Worm (Caenorhabditis elegans) whole organism, L3 larva: ENCODE results near the gene gna-1.

Experiments
- R02D3.7 ChIP-seq: fragments of 150-350 bp; optimal IDR thresholded peaks from 2 replicates; lab custom pipeline; 2014; ENCODE audit warnings: missing biosample characterization, missing genetic modification characterization
- ZK546.5 ChIP-seq: sonication (generic microtip); optimal IDR thresholded peaks from 2 replicates; lab custom pipeline; 2017; ENCODE audit warnings: missing biosample characterization, missing genetic modification characterization
- aly-2 ChIP-seq: fragments of 150-350 bp; optimal IDR thresholded peaks from 2 replicates; lab custom pipeline; 2014; ENCODE audit warnings: missing biosample characterization, missing genetic modification characterization
- ama-1 ChIP-seq: fragments of 150-350 bp; optimal IDR thresholded peaks from 2 replicates; lab custom pipeline; 2018
- ceh-16 ChIP-seq: sonication (generic microtip); optimal IDR thresholded peaks from 2 replicates; lab custom pipeline; 2017; ENCODE audit warnings: missing biosample characterization, missing genetic modification characterization
- ceh-28 ChIP-seq: fragments of 150-350 bp; optimal IDR thresholded peaks from 2 replicates; lab custom pipeline; 2014; ENCODE audit warnings: missing biosample characterization, missing genetic modification reagents, missing genetic modification characterization
- ceh-82 ChIP-seq: fragments of 150-350 bp; optimal IDR thresholded peaks from 2 replicates; lab custom pipeline; 2014; ENCODE audit warnings: missing biosample characterization, missing genetic modification characterization
- ceh-9 ChIP-seq: sonication (generic microtip); optimal IDR thresholded peaks from 2 replicates; lab custom pipeline; 2018; ENCODE audit warnings: missing biosample characterization, missing genetic modification characterization
- daf-12 ChIP-seq: fragments of 150-350 bp; optimal IDR thresholded peaks from 2 replicates; lab custom pipeline; 2014; ENCODE audit warnings: missing biosample characterization, missing genetic modification reagents, missing genetic modification characterization
- egl-27 ChIP-seq: sonication (generic microtip); optimal IDR thresholded peaks from 4 replicates; lab custom pipeline; 2017; ENCODE audit warnings: missing biosample characterization, missing genetic modification reagents, missing genetic modification characterization
- egl-5 ChIP-seq: fragments of 150-350 bp; optimal IDR thresholded peaks from 2 replicates; lab custom pipeline; 2017; ENCODE audit warnings: missing biosample characterization, missing genetic modification reagents, missing genetic modification characterization, inconsistent platforms
- elt-1 ChIP-seq: fragments of 150-350 bp; optimal IDR thresholded peaks from 2 replicates; lab custom pipeline; 2014; ENCODE audit warnings: missing biosample characterization, missing genetic modification characterization
- elt-2 ChIP-seq: sonication (generic microtip); optimal IDR thresholded peaks from 2 replicates; lab custom pipeline; 2016; ENCODE audit warnings: missing genetic modification reagents, mild to moderate bottlenecking, missing genetic modification characterization, missing compliant biosample characterization
- elt-3 ChIP-seq, 3 experiments: fragments of 150-350 bp in 1 of 3; sonication (generic microtip) in 2 of 3; optimal IDR thresholded peaks; 2 replicates in 2 of 3; 4 replicates in 1 of 3; lab custom pipeline; 2014 to 2017; ENCODE audit warnings: missing biosample characterization in 3 of 3, missing genetic modification characterization in 3 of 3
- eor-1 ChIP-seq, 2 experiments: fragments of 150-350 bp; optimal IDR thresholded peaks; 2 replicates each; lab custom pipeline; 2014 to 2018; ENCODE audit warnings: missing biosample characterization in 2 of 2, missing genetic modification characterization in 2 of 2
- fkh-10 ChIP-seq: sonication (generic microtip); optimal IDR thresholded peaks from 2 replicates; lab custom pipeline; 2017; ENCODE audit warnings: missing biosample characterization, missing genetic modification reagents, missing genetic modification characterization
- fkh-2 ChIP-seq: fragments of 150-350 bp; optimal IDR thresholded peaks from 2 replicates; lab custom pipeline; 2014; ENCODE audit warnings: missing biosample characterization, missing genetic modification reagents, missing genetic modification characterization
- fos-1 ChIP-seq: fragments of 150-350 bp; optimal IDR thresholded peaks from 2 replicates; lab custom pipeline; 2014; ENCODE audit warnings: missing biosample characterization, missing genetic modification characterization
- hmg-11 ChIP-seq: sonication (generic microtip); optimal IDR thresholded peaks from 2 replicates; lab custom pipeline; 2016; ENCODE audit warnings: missing genetic modification characterization, missing compliant biosample characterization
- jun-1 ChIP-seq: fragments of 150-350 bp; optimal IDR thresholded peaks from 2 replicates; lab custom pipeline; 2014; ENCODE audit warnings: missing biosample characterization, missing genetic modification reagents, missing genetic modification characterization
- lin-15B ChIP-seq: fragments of 150-350 bp; optimal IDR thresholded peaks from 2 replicates; lab custom pipeline; 2014; ENCODE audit warnings: missing biosample characterization, missing genetic modification characterization
- lin-39 ChIP-seq: fragments of 150-350 bp; optimal IDR thresholded peaks from 2 replicates; lab custom pipeline; 2018; ENCODE audit warnings: missing biosample characterization, missing genetic modification reagents, missing genetic modification characterization
- lsy-12 ChIP-seq: sonication (generic microtip); optimal IDR thresholded peaks from 2 replicates; lab custom pipeline; 2016; ENCODE audit warnings: mild to moderate bottlenecking, missing genetic modification characterization, missing compliant biosample characterization
- mdl-1 ChIP-seq: fragments of 150-350 bp; optimal IDR thresholded peaks from 2 replicates; lab custom pipeline; 2014; ENCODE audit warnings: missing biosample characterization, missing genetic modification characterization
- mml-1 ChIP-seq: fragments of 150-350 bp; sonication (generic microtip); optimal IDR thresholded peaks from 3 replicates; lab custom pipeline; 2014; ENCODE audit warnings: missing biosample characterization, missing genetic modification characterization
- nfya-1 ChIP-seq: sonication (generic microtip); optimal IDR thresholded peaks from 2 replicates; lab custom pipeline; 2017; ENCODE audit warnings: missing genetic modification characterization, mild to moderate bottlenecking, missing compliant biosample characterization, antibody characterized with exemption, moderate library complexity; ENCODE audit not compliant: insufficient read depth
- nhr-11 ChIP-seq: fragments of 150-350 bp; optimal IDR thresholded peaks from 2 replicates; lab custom pipeline; 2014; ENCODE audit warnings: missing biosample characterization, missing genetic modification characterization
- nhr-12 ChIP-seq: fragments of 150-350 bp; optimal IDR thresholded peaks from 2 replicates; lab custom pipeline; 2014; ENCODE audit warnings: missing biosample characterization, missing genetic modification characterization
- nhr-23 ChIP-seq: fragments of 150-350 bp; optimal IDR thresholded peaks from 2 replicates; lab custom pipeline; 2014; ENCODE audit warnings: missing biosample characterization, missing genetic modification reagents, missing genetic modification characterization
- nhr-237 ChIP-seq: fragments of 150-350 bp; optimal IDR thresholded peaks from 2 replicates; lab custom pipeline; 2014; ENCODE audit warnings: missing biosample characterization, missing genetic modification characterization
- nhr-25 ChIP-seq: sonication (generic microtip); optimal IDR thresholded peaks from 2 replicates; lab custom pipeline; 2017; ENCODE audit warnings: missing biosample characterization, missing genetic modification characterization
- nhr-28 ChIP-seq: fragments of 150-350 bp; optimal IDR thresholded peaks from 2 replicates; lab custom pipeline; 2014; ENCODE audit warnings: missing biosample characterization, missing genetic modification characterization
- nhr-43 ChIP-seq: sonication (generic microtip); optimal IDR thresholded peaks from 2 replicates; lab custom pipeline; 2016; ENCODE audit warnings: mild to moderate bottlenecking, missing genetic modification characterization, missing compliant biosample characterization; ENCODE audit not compliant: poor library complexity, severe bottlenecking
- nhr-67 ChIP-seq: fragments of 150-350 bp; optimal IDR thresholded peaks from 2 replicates; lab custom pipeline; 2014; ENCODE audit warnings: missing biosample characterization, missing genetic modification characterization
- nhr-76 ChIP-seq: fragments of 150-350 bp; sonication (generic microtip); optimal IDR thresholded peaks from 5 replicates; lab custom pipeline; 2014; ENCODE audit warnings: missing biosample characterization, missing genetic modification characterization
- nhr-77 ChIP-seq: fragments of 150-350 bp; optimal IDR thresholded peaks from 2 replicates; lab custom pipeline; 2014; ENCODE audit warnings: missing biosample characterization, missing genetic modification characterization
- pha-4 ChIP-seq: fragments of 150-350 bp; optimal IDR thresholded peaks from 2 replicates; lab custom pipeline; 2014; ENCODE audit warnings: missing biosample characterization, missing genetic modification reagents, missing genetic modification characterization
- pqm-1 ChIP-seq: fragments of 150-350 bp; optimal IDR thresholded peaks from 2 replicates; lab custom pipeline; 2017; ENCODE audit warnings: missing biosample characterization, missing genetic modification characterization, inconsistent platforms
- sea-2 ChIP-seq: fragments of 150-350 bp; sonication (generic microtip); optimal IDR thresholded peaks from 4 replicates; lab custom pipeline; 2014; ENCODE audit warnings: missing biosample characterization, missing genetic modification reagents, missing genetic modification characterization
- skn-1 ChIP-seq: fragments of 150-350 bp; optimal IDR thresholded peaks from 2 replicates; lab custom pipeline; 2014; ENCODE audit warnings: missing biosample characterization, missing genetic modification characterization
- snpc-4 ChIP-seq: fragments of 150-350 bp; optimal IDR thresholded peaks from 2 replicates; lab custom pipeline; 2014; ENCODE audit warnings: missing biosample characterization, missing genetic modification characterization
- tbx-2 ChIP-seq: sonication (generic microtip); optimal IDR thresholded peaks from 2 replicates; lab custom pipeline; 2016; ENCODE audit warnings: mild to moderate bottlenecking, missing genetic modification characterization, missing compliant biosample characterization
- unc-39 ChIP-seq: sonication (generic microtip); optimal IDR thresholded peaks from 4 replicates; lab custom pipeline; 2017; ENCODE audit warnings: missing biosample characterization, missing genetic modification characterization
- unc-62 ChIP-seq: fragments of 150-350 bp; sonication (generic microtip); optimal IDR thresholded peaks from 4 replicates; lab custom pipeline; 2014; ENCODE audit warnings: missing biosample characterization, missing genetic modification reagents, missing genetic modification characterization
- zag-1 ChIP-seq: fragments of 150-350 bp; optimal IDR thresholded peaks from 2 replicates; lab custom pipeline; 2014; ENCODE audit warnings: missing biosample characterization, missing genetic modification characterization
- ztf-11 ChIP-seq: fragments of 150-350 bp; optimal IDR thresholded peaks from 2 replicates; lab custom pipeline; 2014; ENCODE audit warnings: missing biosample characterization, missing genetic modification characterization
- ztf-4 ChIP-seq: fragments of 150-350 bp; optimal IDR thresholded peaks from 2 replicates; lab custom pipeline; 2014; ENCODE audit warnings: missing biosample characterization, missing genetic modification characterization

gna-1 gene

ce11 chrV:10355773-10356335 lies 35.9 kb upstream of the gna-1 start, which contains the start of gene sluh-7 (continued):
- TF ChIP-seq ceh-28 (peak; percentile 5), nfya-1 (tag; lab: Kevin White, UChicago) (peak; percentile 80)

- TF ChIP-seq lin-15B (tag; lab: Kevin White, UChicago): peak; percentile 93
- no peak for TF ChIP-seq ceh-16 (tag; lab: Kevin White, UChicago)
- TF ChIP-seq snpc-4 (tag; lab: Kevin White, UChicago): peak; percentile 80
- TF ChIP-seq eor-1 (tag; optimal IDR thresholded peaks at IDR 0.05; lab: Kevin White, UChicago): no peak
- no peak for TF ChIP-seq tbx-2
- no peak for TF ChIP-seq elt-3 (tag; optimal IDR thresholded peaks at IDR 0.05; lab: Kevin White, UChicago)
- no peak for TF ChIP-seq egl-27 (tag; lab: Kevin White, UChicago)
- TF ChIP-seq nhr-28: no peak
- peak; percentile 5 for TF ChIP-seq ztf-4 (tag; lab: Kevin White, UChicago)
- no peak for TF ChIP-seq unc-39 (tag; lab: Kevin White, UChicago)
- no peak for TF ChIP-seq fkh-2 (tag; lab: Kevin White, UChicago)
- TF ChIP-seq nhr-23: peak; percentile 93
- no peak for TF ChIP-seq aly-2 (tag; lab: Kevin White, UChicago)
- peak; percentile 86 for TF ChIP-seq lin-39 (tag; lab: Kevin White, UChicago)
- no peak for TF ChIP-seq ztf-11 (tag; lab: Kevin White, UChicago)
- TF ChIP-seq nhr-12: no peak
- peak; percentile 4 for TF ChIP-seq R02D3.7 (tag; lab: Kevin White, UChicago)
- no peak for TF ChIP-seq fos-1 (tag; lab: Kevin White, UChicago)
- no peak for TF ChIP-seq ceh-82 (tag; lab: Kevin White, UChicago)
- TF ChIP-seq ceh-9 (tag; lab: Kevin White, UChicago): no peak
- peak; percentile 77 for TF ChIP-seq nhr-43 (tag; lab: Kevin White, UChicago)
- no peak for TF ChIP-seq nhr-11
- peak; percentile 61 for TF ChIP-seq ceh-28
- TF ChIP-seq fkh-10 (GFP tag; lab: Kevin White, UChicago): peak; percentile 43
- no peak for TF ChIP-seq zag-1 (tag; lab: Kevin White, UChicago)
- TF ChIP-seq egl-5: peak; percentile 81
- TF ChIP-seq daf-12 (tag; lab: Kevin White, UChicago): no peak
- peak; percentile 70 for TF ChIP-seq nhr-25 (tag; lab: Kevin White, UChicago)
- TF ChIP-seq skn-1: peak; percentile 14
- TF ChIP-seq sea-2: no peak
- no peak for TF ChIP-seq unc-62 (GFP tag; lab: Kevin White, UChicago)
- TF ChIP-seq lsy-12: peak; percentile 66
- peak; percentile 16 for TF ChIP-seq jun-1 (tag; lab: Kevin White, UChicago)
- no peak for TF ChIP-seq nhr-77 (tag; lab: Kevin White, UChicago)
- TF ChIP-seq nhr-76 (tag; lab: Kevin White, UChicago): no peak
- TF ChIP-seq nhr-67 (tag; lab: Kevin White, UChicago): no peak
- TF ChIP-seq pha-4 (tag; lab: Kevin White, UChicago): peak; percentile 93
- TF ChIP-seq hmg-11: peak; percentile 80
- TF ChIP-seq elt-1 (tag; lab: Kevin White, UChicago): no peak
- TF ChIP-seq mml-1 (tag; lab: Kevin White, UChicago): no peak
- TF ChIP-seq elt-2 (tag; lab: Kevin White, UChicago): peak; percentile 58
- no peak for TF ChIP-seq mdl-1 (tag; lab: Kevin White, UChicago)
- TF ChIP-seq ZK546.5 (tag; lab: Kevin White, UChicago): no peak
- no peak for TF ChIP-seq nhr-237 (tag; lab: Kevin White, UChicago)
- peak; percentile 37 for TF ChIP-seq ama-1 (lab: Kevin White, UChicago)
- peak; percentile 90 for TF ChIP-seq nfya-1 (tag; lab: Kevin White, UChicago)
- peak; percentile 34 for TF ChIP-seq pqm-1 (tag; lab: Kevin White, UChicago)
Measured at ce11 chrV:10352928-10353427, 33.0 kb upstream of the gna-1 start, which contains the start of gene nol-56. TSS of gene nol-56 (minus strand) at chrV:10352978.
